Worm (Caenorhabditis elegans) whole organism, young adult: ENCODE results near the gene Y69A2AR.46.
A peak's percentile ranks its signal among the peaks of the same experiment; 100 is the strongest.

Source experiments
- B0261.1 ChIP-seq: sonication (generic microtip); optimal IDR thresholded peaks from 2 replicates; lab custom pipeline; 2016; ENCODE audit warnings: mild to moderate bottlenecking, missing genetic modification characterization, moderate library complexity, missing compliant biosample characterization
- D2030.7 ChIP-seq: fragments of 200-800 bp; sonication (Bioruptor generic); IDR thresholded peaks from 2 replicates; pipeline ENCODE4 v1.3.6; 2022; ENCODE audit warnings: missing genetic modification reagents, missing genetic modification characterization, missing compliant biosample characterization
- F22D6.2 ChIP-seq: sonication (generic microtip); optimal IDR thresholded peaks from 2 replicates; lab custom pipeline; 2016; ENCODE audit warnings: mild to moderate bottlenecking, missing genetic modification characterization, missing compliant biosample characterization
- F33H1.4 ChIP-seq: fragments of 200-800 bp; sonication (Bioruptor generic); IDR thresholded peaks from 2 replicates; pipeline ENCODE4 v1.3.6; 2022; ENCODE audit warnings: missing genetic modification reagents, missing genetic modification characterization, missing compliant biosample characterization
- F37B4.10 ChIP-seq: fragments of 200-800 bp; sonication (Bioruptor generic); IDR thresholded peaks from 2 replicates; pipeline ENCODE4 v1.3.6; 2022; ENCODE audit warnings: missing genetic modification characterization, missing compliant biosample characterization
- F39B2.1 ChIP-seq: fragments of 200-800 bp; sonication (Bioruptor generic); IDR thresholded peaks from 2 replicates; pipeline ENCODE4 v1.3.6; 2022; ENCODE audit warnings: missing genetic modification reagents, missing genetic modification characterization, missing compliant biosample characterization
- K11D2.4 ChIP-seq: fragments of 200-800 bp; sonication (Bioruptor generic); IDR thresholded peaks from 2 replicates; pipeline ENCODE4 v1.3.6; 2022; ENCODE audit warnings: missing genetic modification reagents, missing genetic modification characterization, missing compliant biosample characterization
- K12H6.12 ChIP-seq: fragments of 200-800 bp; sonication (Bioruptor generic); optimal IDR thresholded peaks from 2 replicates; lab custom pipeline; 2018; ENCODE audit warnings: mild to moderate bottlenecking, missing genetic modification characterization, missing compliant biosample characterization
- T07F8.4 ChIP-seq: sonication (generic microtip); optimal IDR thresholded peaks from 2 replicates; lab custom pipeline; 2016; ENCODE audit warnings: mild to moderate bottlenecking, missing genetic modification characterization, moderate library complexity, missing compliant biosample characterization
- Y79H2A.3 ChIP-seq: fragments of 200-800 bp; sonication (Bioruptor generic); conservative IDR thresholded peaks from 2 replicates; pipeline ENCODE4 v1.3.6; 2022; ENCODE audit warnings: missing genetic modification reagents, missing genetic modification characterization, missing compliant biosample characterization
- Y95B8A.8 ChIP-seq: fragments of 200-800 bp; sonication (Bioruptor generic); IDR thresholded peaks from 2 replicates; pipeline ENCODE4 v1.3.6; 2022; ENCODE audit warnings: missing genetic modification reagents, missing genetic modification characterization, missing compliant biosample characterization
- ZK185.1 ChIP-seq: sonication (generic microtip); optimal IDR thresholded peaks from 2 replicates; lab custom pipeline; 2016; ENCODE audit warnings: mild to moderate bottlenecking, missing genetic modification characterization, missing compliant biosample characterization; ENCODE audit not compliant: poor library complexity, severe bottlenecking
- ama-1 ChIP-seq, 3 experiments: fragments of 150-350 bp in 1 of 3; sonication (generic microtip) in 2 of 3; optimal IDR thresholded peaks; 2 replicates each; lab custom pipeline; 2014 to 2018; ENCODE audit warnings: missing biosample characterization in 2 of 3, missing genetic modification characterization in 2 of 3, missing genetic modification reagents in 2 of 3
- bed-2 ChIP-seq: fragments of 200-800 bp; sonication (Bioruptor generic); IDR thresholded peaks from 2 replicates; pipeline ENCODE4 v1.3.6; 2022; ENCODE audit warnings: missing genetic modification reagents, missing genetic modification characterization, missing compliant biosample characterization
- cebp-1 ChIP-seq, 2 experiments: fragments of 200-800 bp in 1 of 2; sonication (Bioruptor generic) in 1 of 2; sonication (generic microtip) in 1 of 2; IDR thresholded peaks in 1 of 2; optimal IDR thresholded peaks in 1 of 2; 2 replicates each; pipeline versions ENCODE4 v1.3.6 to Lab custom; 2017 to 2022; ENCODE audit warnings: missing compliant biosample characterization in 2 of 2, missing genetic modification characterization in 2 of 2, mild to moderate bottlenecking in 1 of 2, missing genetic modification reagents in 1 of 2, moderate library complexity in 1 of 2
- ceh-100 ChIP-seq: fragments of 200-800 bp; sonication (Bioruptor generic); IDR thresholded peaks from 2 replicates; pipeline ENCODE4 v1.3.6; 2022; ENCODE audit warnings: missing genetic modification reagents, missing genetic modification characterization, missing compliant biosample characterization
- ceh-91 ChIP-seq: fragments of 200-800 bp; sonication (Bioruptor generic); IDR thresholded peaks from 2 replicates; pipeline ENCODE4 v1.3.6; 2022; ENCODE audit warnings: missing genetic modification reagents, missing genetic modification characterization, missing compliant biosample characterization
- dpff-1 ChIP-seq: sonication (generic microtip); optimal IDR thresholded peaks from 2 replicates; lab custom pipeline; 2017; ENCODE audit warnings: mild to moderate bottlenecking, missing genetic modification characterization, missing compliant biosample characterization
- egrh-3 ChIP-seq: fragments of 200-800 bp; sonication (Bioruptor generic); IDR thresholded peaks from 2 replicates; pipeline ENCODE4 v1.3.6; 2022; ENCODE audit warnings: missing genetic modification reagents, missing genetic modification characterization, missing compliant biosample characterization
- hmg-1.2 ChIP-seq: fragments of 200-800 bp; sonication (Bioruptor generic); IDR thresholded peaks from 2 replicates; pipeline ENCODE4 v1.3.6; 2022; ENCODE audit warnings: missing genetic modification reagents, missing genetic modification characterization, missing compliant biosample characterization
- hmg-20 ChIP-seq: fragments of 200-800 bp; sonication (Bioruptor generic); IDR thresholded peaks from 2 replicates; pipeline ENCODE4 v1.3.6; 2022; ENCODE audit warnings: missing genetic modification reagents, missing genetic modification characterization, missing compliant biosample characterization
- lin-26 ChIP-seq: fragments of 200-800 bp; sonication (Bioruptor generic); IDR thresholded peaks from 2 replicates; pipeline ENCODE4 v1.3.6; 2022; ENCODE audit warnings: missing genetic modification reagents, missing genetic modification characterization, missing compliant biosample characterization
- lsy-27 ChIP-seq: sonication (generic microtip); optimal IDR thresholded peaks from 2 replicates; lab custom pipeline; 2017; ENCODE audit warnings: missing genetic modification characterization, mild to moderate bottlenecking, missing compliant biosample characterization, antibody characterized with exemption, missing genotype, borderline replicate concordance; ENCODE audit not compliant: insufficient read depth
- mcd-1 ChIP-seq: fragments of 200-800 bp; sonication (Bioruptor generic); IDR thresholded peaks from 2 replicates; pipeline ENCODE4 v1.3.6; 2022; ENCODE audit warnings: missing genetic modification reagents, missing genetic modification characterization, missing compliant biosample characterization
- mes-4 ChIP-seq: sonication (generic microtip); optimal IDR thresholded peaks from 2 replicates; lab custom pipeline; 2016; ENCODE audit warnings: missing genotype, missing genetic modification characterization, missing compliant biosample characterization
- nfya-1 ChIP-seq: sonication (generic microtip); optimal IDR thresholded peaks from 2 replicates; lab custom pipeline; 2017; ENCODE audit warnings: antibody characterized with exemption, missing compliant biosample characterization, missing genetic modification characterization, borderline replicate concordance; ENCODE audit not compliant: insufficient read depth
- nhr-120 ChIP-seq: fragments of 200-800 bp; sonication (Bioruptor generic); IDR thresholded peaks from 2 replicates; pipeline ENCODE4 v1.3.6; 2022; ENCODE audit warnings: missing genetic modification characterization, missing compliant biosample characterization
- pbrm-1 ChIP-seq: fragments of 200-800 bp; sonication (Bioruptor generic); IDR thresholded peaks from 2 replicates; pipeline ENCODE4 v1.3.6; 2022; ENCODE audit warnings: missing genetic modification reagents, missing genetic modification characterization, missing compliant biosample characterization
- rcor-1 ChIP-seq: fragments of 200-800 bp; sonication (Bioruptor generic); IDR thresholded peaks from 2 replicates; pipeline ENCODE4 v1.3.6; 2022; ENCODE audit warnings: missing genetic modification reagents, missing genetic modification characterization, missing compliant biosample characterization
- snpc-1.3 ChIP-seq: sonication (generic microtip); optimal IDR thresholded peaks from 2 replicates; lab custom pipeline; 2017; ENCODE audit warnings: missing genetic modification characterization, mild to moderate bottlenecking, missing compliant biosample characterization, antibody characterized with exemption, moderate library complexity, missing genotype, missing genetic modification reagents; ENCODE audit not compliant: insufficient read depth
- sptf-2 ChIP-seq: fragments of 200-800 bp; sonication (Bioruptor generic); optimal IDR thresholded peaks from 2 replicates; lab custom pipeline; 2018; ENCODE audit warnings: mild to moderate bottlenecking, missing genetic modification characterization, missing compliant biosample characterization
- tbp1 ChIP-seq: fragments of 200-800 bp; sonication (Bioruptor generic); optimal IDR thresholded peaks from 2 replicates; lab custom pipeline; 2018; ENCODE audit warnings: mild to moderate bottlenecking, missing genetic modification characterization, missing compliant biosample characterization
- zfh-2 ChIP-seq: fragments of 200-800 bp; sonication (Bioruptor generic); conservative IDR thresholded peaks from 2 replicates; pipeline ENCODE4 v1.3.6; 2022; ENCODE audit warnings: missing genetic modification reagents, missing genetic modification characterization, missing compliant biosample characterization
- ztf-22 ChIP-seq: fragments of 200-800 bp; sonication (Bioruptor generic); optimal IDR thresholded peaks from 2 replicates; lab custom pipeline; 2018; ENCODE audit warnings: mild to moderate bottlenecking, missing genetic modification characterization, moderate library complexity, missing compliant biosample characterization
- ztf-26 ChIP-seq: sonication (generic microtip); optimal IDR thresholded peaks from 2 replicates; lab custom pipeline; 2017; ENCODE audit warnings: missing genetic modification characterization, missing compliant biosample characterization
- ztf-6 ChIP-seq: fragments of 200-800 bp; sonication (Bioruptor generic); IDR thresholded peaks from 2 replicates; pipeline ENCODE4 v1.3.6; 2022; ENCODE audit warnings: missing genetic modification reagents, missing genetic modification characterization, missing compliant biosample characterization

The Y69A2AR.46 gene

ce11 chrIV:2603556-2604021, 42.1 kb downstream of the Y69A2AR.46 start:
- TF ChIP-seq zfh-2 (GFP tag; lab: Robert Waterston, UW) (peak; percentile 77), pbrm-1 (GFP tag; lab: Robert Waterston, UW) (peak; percentile 69), ama-1 (optimal IDR thresholded peaks at IDR 0.05; lab: Kevin White, UChicago) (peak; percentile 26), ama-1 (GFP tag; optimal IDR thresholded peaks at IDR 0.05; lab: Kevin White, UChicago) (peak in 1 of 2 experiments; percentile 42), Y95B8A.8 (GFP tag; lab: Robert Waterston, UW) (0 out of 2 replicates have a peak, but pooled peaks have one; percentile 16), F33H1.4 (GFP tag; lab: Robert Waterston, UW) (peak; percentile 34; the same call in 1 of the 2 replicates), lsy-27 (no peak), F37B4.10 (GFP tag; lab: Robert Waterston, UW) (0 out of 2 replicates have a peak, but pooled peaks have one; percentile 52), Y79H2A.3 (no peak), K11D2.4 (0 out of 2 replicates have a peak, but pooled peaks have one; percentile 23), hmg-20 (no peak), hmg-1.2 (peak; percentile 41; the same call in 1 of the 2 replicates), mcd-1 (GFP tag; lab: Robert Waterston, UW) (0 out of 2 replicates have a peak, but pooled peaks have one; percentile 31), bed-2 (GFP tag; lab: Robert Waterston, UW) (0 out of 2 replicates have a peak, but pooled peaks have one; percentile 49), ztf-26 (tag; lab: Kevin White, UChicago) (peak; percentile 28), K12H6.12 (tag; lab: Kevin White, UChicago) (peak; percentile 41), D2030.7 (GFP tag; lab: Robert Waterston, UW) (peak; percentile 50), nfya-1 (tag; lab: Kevin White, UChicago) (no peak), egrh-3 (GFP tag; lab: Robert Waterston, UW) (peak; percentile 58; the same call in 1 of the 2 replicates), lin-26 (GFP tag; lab: Robert Waterston, UW) (peak; percentile 83), ceh-91 (GFP tag; lab: Robert Waterston, UW) (peak; percentile 46; the same call in 1 of the 2 replicates), cebp-1 (GFP tag; IDR thresholded peaks at IDR 0.05; lab: Robert Waterston, UW) (no peak; the same call in 1 of the 2 replicates), cebp-1 (tag; optimal IDR thresholded peaks at IDR 0.05; lab: Kevin White, UChicago) (peak; percentile 21), ztf-22 (no peak), tbp1 (peak; percentile 50), rcor-1 (GFP tag; lab: Robert Waterston, UW) (peak; percentile 15; the same call in 1 of the 2 replicates)
- TF ChIP-seq, all 124 proteins: peak for 19

DNA sequence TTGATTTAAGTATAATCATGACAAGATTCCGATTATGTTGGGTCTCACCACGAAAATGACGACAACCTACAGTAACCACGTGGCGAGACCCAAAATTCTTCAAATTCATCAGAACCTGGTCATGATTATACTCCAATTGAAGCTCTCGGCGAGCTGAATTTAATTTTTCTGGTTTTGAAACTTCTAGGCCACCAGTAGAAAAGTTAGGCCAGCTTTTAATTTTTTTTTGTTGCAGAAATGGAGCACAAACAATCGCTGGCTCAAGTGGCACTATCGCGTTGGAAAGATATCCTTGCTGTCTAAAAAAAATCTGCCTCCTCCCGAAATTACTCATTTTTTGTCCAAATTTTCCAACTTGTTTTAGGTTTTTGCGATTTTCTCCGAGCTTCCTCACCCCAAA, 45.1 kb downstream of the Y69A2AR.46 start:
- TF ChIP-seq tbp1 (no peak), mes-4 (tag; lab: Kevin White, UChicago) (no peak), T07F8.4 (no peak), dpff-1 (no peak), nhr-120 (GFP tag; lab: Robert Waterston, UW) (no peak), B0261.1 (tag; lab: Kevin White, UChicago) (no peak), snpc-1.3 (no peak), F39B2.1 (GFP tag; lab: Robert Waterston, UW) (no peak), ztf-6 (GFP tag; lab: Robert Waterston, UW) (no peak), ZK185.1 (no peak), ceh-100 (GFP tag; lab: Robert Waterston, UW) (no peak), sptf-2 (no peak), F22D6.2 (no peak)
